In genomic region chr3R:31768198-31768597, dm6 we compare ENCODE assay signal across 4 fruit fly cellular contexts.
A peak's percentile ranks its signal among the peaks of the same experiment; 100 is the strongest.
TF ChIP-seq lines count a peak whose summit lies in the region.

No protein-coding gene starts in this region.

- no peak for TF ChIP-seq CTCF in whole organism, embryonic (GFP tag; optimal IDR thresholded peaks at IDR 0.05; lab: Kevin White, UChicago)

TF ChIP-seq in whole organism, 6 proteins besides CTCF, POLR2A, EP300 and RAD21:
- TF ChIP-seq psq (optimal IDR thresholded peaks at IDR 0.05; lab: Kevin White, UChicago), result no peak
- TF ChIP-seq Dll (optimal IDR thresholded peaks at IDR 0.05; lab: Kevin White, UChicago), result peak; percentile 10

TF ChIP-seq in whole organism, embryonic, 481 proteins besides CTCF, POLR2A, EP300 and RAD21:
- TF ChIP-seq dysf (GFP tag; IDR thresholded peaks at IDR 0.05; lab: Robert Waterston, UW) (no peak), bsh (GFP tag; optimal IDR thresholded peaks at IDR 0.05; lab: Kevin White, UChicago) (peak in 1 of 2 experiments; percentile 46), CG33213 (GFP tag; optimal IDR thresholded peaks at IDR 0.05; lab: Kevin White, UChicago) (no peak), pnt (GFP tag; optimal IDR thresholded peaks at IDR 0.05; lab: Kevin White, UChicago) (no peak), CG4360 (GFP tag; IDR thresholded peaks at IDR 0.05; lab: Robert Waterston, UW) (no peak), dimm (GFP tag; IDR thresholded peaks at IDR 0.05; lab: Robert Waterston, UW) (no peak), Drgx (GFP tag; IDR thresholded peaks at IDR 0.05; lab: Robert Waterston, UW) (peak; percentile 86), CG6791 (GFP tag; IDR thresholded peaks at IDR 0.05; lab: Robert Waterston, UW; ENCODE audit: partially characterized antibody) (0 out of 3 replicates have a peak, but pooled peaks have one; percentile 42)

TF ChIP-seq in whole organism, prepupa, 60 proteins besides CTCF, POLR2A, EP300 and RAD21 (continues in another document):
- TF ChIP-seq Sox14 (GFP tag; optimal IDR thresholded peaks at IDR 0.05; lab: Kevin White, UChicago) (peak; percentile 63), Ets21C (GFP tag; optimal IDR thresholded peaks at IDR 0.05; lab: Kevin White, UChicago) (no peak), achi (GFP tag; optimal IDR thresholded peaks at IDR 0.05; lab: Kevin White, UChicago) (peak; percentile 81), CG4318 (GFP tag; optimal IDR thresholded peaks at IDR 0.05; lab: Kevin White, UChicago) (no peak), CG6163 (GFP tag; IDR thresholded peaks at IDR 0.05; lab: Robert Waterston, UW) (peak; percentile 83), lz (GFP tag; optimal IDR thresholded peaks at IDR 0.05; lab: Kevin White, UChicago) (no peak), OdsH (GFP tag; optimal IDR thresholded peaks at IDR 0.05; lab: Kevin White, UChicago) (peak; percentile 53), CG16779 (tag; optimal IDR thresholded peaks at IDR 0.05; lab: Kevin White, UChicago) (peak; percentile 50), Hr4 (GFP tag; optimal IDR thresholded peaks at IDR 0.05; lab: Kevin White, UChicago) (peak; percentile 78), CG11902 (GFP tag; optimal IDR thresholded peaks at IDR 0.05; lab: Kevin White, UChicago) (no peak), CG9139 (GFP tag; optimal IDR thresholded peaks at IDR 0.05; lab: Kevin White, UChicago) (no peak), Hr38 (GFP tag; optimal IDR thresholded peaks at IDR 0.05; lab: Kevin White, UChicago) (no peak), Eip75B (GFP tag; optimal IDR thresholded peaks at IDR 0.05; lab: Kevin White, UChicago) (peak; percentile 35), svp (GFP tag; lab: Kevin White, UChicago) (peak; percentile 38), CG6276 (GFP tag; optimal IDR thresholded peaks at IDR 0.05; lab: Kevin White, UChicago) (peak; percentile 83), CG6792 (GFP tag; optimal IDR thresholded peaks at IDR 0.05; lab: Kevin White, UChicago) (no peak), topi (GFP tag; optimal IDR thresholded peaks at IDR 0.05; lab: Kevin White, UChicago) (peak; percentile 16), CG1621 (tag; optimal IDR thresholded peaks at IDR 0.05; lab: Kevin White, UChicago) (no peak), CG11762 (GFP tag; optimal IDR thresholded peaks at IDR 0.05; lab: Kevin White, UChicago; ENCODE audit: insufficient read depth) (peak; percentile 62), dac (GFP tag; optimal IDR thresholded peaks at IDR 0.05; lab: Kevin White, UChicago) (peak; percentile 77), esn (GFP tag; optimal IDR thresholded peaks at IDR 0.05; lab: Kevin White, UChicago) (no peak), ss (GFP tag; optimal IDR thresholded peaks at IDR 0.05; lab: Kevin White, UChicago) (peak in 1 of 2 experiments; percentile 6), Lpt (GFP tag; optimal IDR thresholded peaks at IDR 0.05; lab: Kevin White, UChicago) (peak; percentile 84), cyc (GFP tag; optimal IDR thresholded peaks at IDR 0.05; lab: Kevin White, UChicago) (no peak), Met (GFP tag; optimal IDR thresholded peaks at IDR 0.05; lab: Kevin White, UChicago) (no peak), pdm3 (GFP tag; optimal IDR thresholded peaks at IDR 0.05; lab: Kevin White, UChicago) (peak; percentile 57), Blimp-1 (GFP tag; optimal IDR thresholded peaks at IDR 0.05; lab: Kevin White, UChicago) (no peak), Sox102F (GFP tag; optimal IDR thresholded peaks at IDR 0.05; lab: Kevin White, UChicago) (no peak), Eip78C (GFP tag; lab: Kevin White, UChicago) (peak; percentile 91), CG10631 (GFP tag; optimal IDR thresholded peaks at IDR 0.05; lab: Kevin White, UChicago) (peak; percentile 68), Gug (GFP tag; IDR thresholded peaks at IDR 0.05; lab: Robert Waterston, UW) (peak; percentile 65), CG8632 (GFP tag; optimal IDR thresholded peaks at IDR 0.05; lab: Kevin White, UChicago) (no peak), dsx (GFP tag; optimal IDR thresholded peaks at IDR 0.05; lab: Kevin White, UChicago; ENCODE audit: poor library complexity, severe bottlenecking) (no peak), Ets96B (tag; optimal IDR thresholded peaks at IDR 0.05; lab: Kevin White, UChicago) (peak; percentile 56), CG6808 (GFP tag; optimal IDR thresholded peaks at IDR 0.05; lab: Kevin White, UChicago) (peak; percentile 19), acj6 (GFP tag; optimal IDR thresholded peaks at IDR 0.05; lab: Kevin White, UChicago) (peak; percentile 32), CG10669 (GFP tag; optimal IDR thresholded peaks at IDR 0.05; lab: Kevin White, UChicago) (peak; percentile 24), salr (GFP tag; optimal IDR thresholded peaks at IDR 0.05; lab: Kevin White, UChicago) (peak in 1 of 2 experiments; percentile 35), CG15336 (GFP tag; IDR thresholded peaks at IDR 0.05; lab: Robert Waterston, UW) (peak; percentile 88), CG32006 (GFP tag; optimal IDR thresholded peaks at IDR 0.05; lab: Kevin White, UChicago) (peak; percentile 87), CG3032 (tag; optimal IDR thresholded peaks at IDR 0.05; lab: Kevin White, UChicago) (peak; percentile 12)

TF ChIP-seq in whole organism, pupa, 21 proteins besides CTCF, POLR2A, EP300 and RAD21:
- TF ChIP-seq CG17806 (tag; optimal IDR thresholded peaks at IDR 0.05; lab: Kevin White, UChicago) (peak; percentile 61), CG15710 (tag; optimal IDR thresholded peaks at IDR 0.05; lab: Kevin White, UChicago) (no peak), Snoo (tag; optimal IDR thresholded peaks at IDR 0.05; lab: Kevin White, UChicago) (no peak), CG13204 (GFP tag; optimal IDR thresholded peaks at IDR 0.05; lab: Kevin White, UChicago) (no peak), Pif1B (GFP tag; optimal IDR thresholded peaks at IDR 0.05; lab: Kevin White, UChicago) (peak; percentile 53), Pif1A (GFP tag; optimal IDR thresholded peaks at IDR 0.05; lab: Kevin White, UChicago) (peak; percentile 75), gl (tag; optimal IDR thresholded peaks at IDR 0.05; lab: Kevin White, UChicago) (no peak), CG34367 (tag; optimal IDR thresholded peaks at IDR 0.05; lab: Kevin White, UChicago) (no peak), CG10348 (GFP tag; IDR thresholded peaks at IDR 0.05; lab: Robert Waterston, UW) (no peak), CG8159 (tag; optimal IDR thresholded peaks at IDR 0.05; lab: Kevin White, UChicago) (peak; percentile 45), CG9948 (tag; optimal IDR thresholded peaks at IDR 0.05; lab: Kevin White, UChicago) (peak; percentile 71), CG4496 (GFP tag; IDR thresholded peaks at IDR 0.05; lab: Robert Waterston, UW) (peak; percentile 89), CG12605 (GFP tag; IDR thresholded peaks at IDR 0.05; lab: Robert Waterston, UW) (peak; percentile 68), rn (GFP tag; IDR thresholded peaks at IDR 0.05; lab: Robert Waterston, UW) (peak; percentile 63), fd96Ca (GFP tag; IDR thresholded peaks at IDR 0.05; lab: Robert Waterston, UW) (peak; percentile 93), D1 (tag; optimal IDR thresholded peaks at IDR 0.05; lab: Kevin White, UChicago) (no peak), CG8301 (tag; optimal IDR thresholded peaks at IDR 0.05; lab: Kevin White, UChicago) (peak; percentile 92), CG14655 (GFP tag; optimal IDR thresholded peaks at IDR 0.05; lab: Kevin White, UChicago) (peak; percentile 91), EcR (GFP tag; optimal IDR thresholded peaks at IDR 0.05; lab: Kevin White, UChicago) (no peak), Ets98B (GFP tag; IDR thresholded peaks at IDR 0.05; lab: Robert Waterston, UW) (peak; percentile 89), CG32121 (GFP tag; IDR thresholded peaks at IDR 0.05; lab: Robert Waterston, UW) (peak; percentile 85)
